Fruit fly (Drosophila melanogaster): ENCODE results near the gene CG42819.

DNA sequence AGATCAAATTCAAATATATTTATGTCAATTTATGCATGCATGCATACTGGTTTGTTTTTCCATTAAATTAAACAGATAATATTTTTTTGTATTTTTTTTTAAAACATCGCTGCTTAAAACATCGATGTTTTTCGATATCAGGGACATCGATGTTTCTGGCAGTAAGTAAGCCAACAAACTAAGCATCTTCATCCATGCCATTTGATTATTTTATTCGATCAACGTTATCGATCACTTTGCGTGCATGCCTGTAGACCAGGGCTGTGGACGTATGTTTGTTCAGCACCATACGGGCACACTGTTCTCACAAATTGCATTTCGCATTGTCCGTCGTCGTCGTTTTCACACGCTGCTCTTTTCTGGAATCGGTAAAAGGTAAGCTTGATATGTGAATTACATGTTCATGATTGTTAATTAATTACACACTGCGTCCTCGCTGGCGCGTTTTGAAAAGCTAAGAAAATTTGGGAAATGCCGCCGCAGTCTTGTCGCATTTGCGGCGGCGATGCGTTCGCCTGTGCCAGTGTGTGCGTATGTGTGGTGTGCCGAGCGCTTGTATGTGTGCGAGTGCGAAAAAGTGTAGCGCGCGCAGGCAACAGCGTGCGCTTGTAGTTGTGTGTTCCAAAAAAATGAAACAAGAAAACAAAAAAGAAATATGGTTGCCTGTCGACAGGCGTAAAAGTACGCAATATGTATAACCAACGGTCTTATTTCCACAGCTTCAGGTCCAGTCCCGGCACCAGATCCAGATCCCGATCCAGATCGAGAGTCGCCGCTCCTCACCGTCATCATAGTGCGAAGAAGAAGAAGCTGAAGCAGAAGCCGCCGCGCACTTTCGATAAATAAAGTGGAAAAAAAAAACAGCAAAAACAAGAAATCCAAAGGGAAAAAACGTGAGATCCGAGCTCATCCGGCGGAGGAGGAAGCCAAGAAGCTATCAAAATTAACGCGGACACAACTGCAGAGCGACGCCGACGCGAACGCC is 14.4 kb upstream of the CG42819 start, which contains the start of gene emb:
- TF ChIP-seq CG32121 (GFP tag; IDR thresholded peaks at IDR 0.05): peak; percentile 49; the same call in 1 of the 2 replicates
- peak; percentile 49 for TF ChIP-seq CG8159 (tag; optimal IDR thresholded peaks at IDR 0.05)
- no peak for TF ChIP-seq CG14655 (GFP tag; optimal IDR thresholded peaks at IDR 0.05)
- peak; percentile 35 for TF ChIP-seq CG15710 (tag; optimal IDR thresholded peaks at IDR 0.05)
- peak; percentile 72 for TF ChIP-seq CG4496 (GFP tag; IDR thresholded peaks at IDR 0.05)
- no peak for TF ChIP-seq Pif1B (GFP tag; optimal IDR thresholded peaks at IDR 0.05)
- TF ChIP-seq CG13204 (GFP tag; optimal IDR thresholded peaks at IDR 0.05): no peak
- 0 out of 2 replicates have a peak, but pooled peaks have one; percentile 36 for TF ChIP-seq Ets98B (GFP tag; IDR thresholded peaks at IDR 0.05)
- TF ChIP-seq CG9948 (tag; optimal IDR thresholded peaks at IDR 0.05): peak; percentile 12
- TF ChIP-seq EcR (GFP tag; optimal IDR thresholded peaks at IDR 0.05): peak; percentile 11
- TF ChIP-seq fd96Ca (GFP tag; IDR thresholded peaks at IDR 0.05): peak; percentile 50
- TF ChIP-seq CG17806 (tag; optimal IDR thresholded peaks at IDR 0.05): peak; percentile 3
- TF ChIP-seq rn (GFP tag; IDR thresholded peaks at IDR 0.05): peak; percentile 24; the same call in 1 of the 2 replicates
- peak; percentile 74 for TF ChIP-seq gl (tag; optimal IDR thresholded peaks at IDR 0.05)
